Fruit fly (Drosophila melanogaster): Measurements from ENCODE around the gene mRpL11.
A peak's percentile ranks its signal among the peaks of the same experiment; 100 is the strongest.

The mRpL11 gene

DNA sequence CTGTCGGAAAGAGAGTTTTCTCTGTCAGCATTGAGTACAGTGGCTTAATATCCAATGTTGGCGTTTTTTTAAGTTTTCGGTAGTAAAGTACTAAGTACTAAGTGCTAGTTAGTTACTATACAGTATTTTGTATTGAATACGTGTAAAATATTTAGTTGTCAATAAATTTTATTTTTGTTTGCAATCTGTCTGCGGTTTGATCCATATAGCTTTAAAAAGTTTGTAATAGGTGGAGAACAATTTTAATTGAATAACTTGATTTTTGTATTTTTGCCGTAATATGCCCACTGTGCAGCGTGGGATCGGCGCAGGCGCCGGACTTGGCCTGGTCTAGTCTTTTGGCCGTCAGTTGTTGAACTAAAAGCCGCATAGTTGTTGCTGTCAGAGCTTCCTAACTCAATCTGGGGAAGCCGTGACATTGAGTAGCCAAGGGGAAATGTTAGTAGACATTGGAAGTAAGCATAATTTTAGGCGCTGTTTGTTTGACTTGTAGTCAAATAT is 46.8 kb downstream of the mRpL11 start (continued):
- TF ChIP-seq seq (GFP tag; IDR thresholded peaks at IDR 0.05) = peak; percentile 89
- no peak for TF ChIP-seq gce (GFP tag; IDR thresholded peaks at IDR 0.05)
- TF ChIP-seq CG18619 (GFP tag; optimal IDR thresholded peaks at IDR 0.05) = peak; percentile 91
- peak; percentile 97 for TF ChIP-seq CG18599 (GFP tag; optimal IDR thresholded peaks at IDR 0.05)
- peak; percentile 91 for TF ChIP-seq gro (GFP tag; optimal IDR thresholded peaks at IDR 0.05)
- peak; percentile 77; the same call in 2 of the 3 replicates for TF ChIP-seq Mrtf (GFP tag; IDR thresholded peaks at IDR 0.05)
- peak; percentile 68 for TF ChIP-seq ham (GFP tag; IDR thresholded peaks at IDR 0.05)
- peak; percentile 80 for TF ChIP-seq Nf-YB (GFP tag; optimal IDR thresholded peaks at IDR 0.05)
- TF ChIP-seq CG13424 (tag; optimal IDR thresholded peaks at IDR 0.05) = peak; percentile 95
- peak; percentile 96 for TF ChIP-seq CG2678 (tag; optimal IDR thresholded peaks at IDR 0.05)
- TF ChIP-seq CG7839 (tag; optimal IDR thresholded peaks at IDR 0.05) = peak; percentile 93
- TF ChIP-seq MBD-R2 (GFP tag; IDR thresholded peaks at IDR 0.05) = peak; percentile 62
- TF ChIP-seq Sox102F (GFP tag; optimal IDR thresholded peaks at IDR 0.05) = peak; percentile 96
- peak; percentile 42; the same call in 1 of the 3 replicates for TF ChIP-seq HLH4C (GFP tag; IDR thresholded peaks at IDR 0.05; ENCODE audit: partially characterized antibody)
- TF ChIP-seq Sox100B (GFP tag; optimal IDR thresholded peaks at IDR 0.05) = peak; percentile 97
- TF ChIP-seq CG15696 (tag; optimal IDR thresholded peaks at IDR 0.05) = peak; percentile 55
- peak; percentile 84 for TF ChIP-seq kay (GFP tag; optimal IDR thresholded peaks at IDR 0.05)
- TF ChIP-seq Hr78 (GFP tag; optimal IDR thresholded peaks at IDR 0.05) = peak in 1 of 2 experiments; percentile 84
- TF ChIP-seq CG9215 (GFP tag; IDR thresholded peaks at IDR 0.05) = peak; percentile 82
- TF ChIP-seq sug (tag; optimal IDR thresholded peaks at IDR 0.05) = peak; percentile 87
- peak; percentile 23 for TF ChIP-seq MESR4 (GFP tag; optimal IDR thresholded peaks at IDR 0.05)
- TF ChIP-seq CG1233 (GFP tag; optimal IDR thresholded peaks at IDR 0.05) = peak; percentile 89
- TF ChIP-seq otp (GFP tag; IDR thresholded peaks at IDR 0.05) = peak; percentile 40; the same call in 1 of the 3 replicates
- TF ChIP-seq esg (GFP tag; conservative IDR thresholded peaks at IDR 0.05) = peak; percentile 82
- peak; percentile 94 for TF ChIP-seq CG8924 (tag; optimal IDR thresholded peaks at IDR 0.05)
- peak; percentile 64 for TF ChIP-seq mirr (GFP tag; optimal IDR thresholded peaks at IDR 0.05)
- peak; percentile 65; the same call in 2 of the 3 replicates for TF ChIP-seq CG3726 (GFP tag; IDR thresholded peaks at IDR 0.05)
- peak; percentile 84 for TF ChIP-seq CG10654 (GFP tag; optimal IDR thresholded peaks at IDR 0.05)
- no peak for TF ChIP-seq hth (optimal IDR thresholded peaks at IDR 0.05)
- peak; percentile 93 for TF ChIP-seq Asciz (GFP tag; optimal IDR thresholded peaks at IDR 0.05)
- TF ChIP-seq sna (GFP tag; IDR thresholded peaks at IDR 0.05; ENCODE audit: partially characterized antibody) = no peak
- TF ChIP-seq onecut (GFP tag; IDR thresholded peaks at IDR 0.05) = peak; percentile 85
- TF ChIP-seq CG2889 (GFP tag; IDR thresholded peaks at IDR 0.05) = 0 out of 3 replicates have a peak, but pooled peaks have one; percentile 18
- TF ChIP-seq CG17912 (GFP tag; optimal IDR thresholded peaks at IDR 0.05) = peak; percentile 44
- TF ChIP-seq Fer2 (tag; optimal IDR thresholded peaks at IDR 0.05) = peak; percentile 87
- peak; percentile 59 for TF ChIP-seq CG4617 (GFP tag; optimal IDR thresholded peaks at IDR 0.05; ENCODE audit: borderline replicate concordance)
- TF ChIP-seq mam (GFP tag; optimal IDR thresholded peaks at IDR 0.05) = peak; percentile 93
- no peak for TF ChIP-seq dan (GFP tag; IDR thresholded peaks at IDR 0.05)
- TF ChIP-seq ac (GFP tag; optimal IDR thresholded peaks at IDR 0.05) = peak; percentile 14
- TF ChIP-seq Scr (GFP tag; IDR thresholded peaks at IDR 0.05; ENCODE audit: partially characterized antibody) = no peak
- TF ChIP-seq MTF-1 (GFP tag; optimal IDR thresholded peaks at IDR 0.05; ENCODE audit: borderline replicate concordance) = peak; percentile 60
- peak; percentile 92 for TF ChIP-seq scrt (GFP tag; optimal IDR thresholded peaks at IDR 0.05)
- TF ChIP-seq CG10274 (GFP tag; optimal IDR thresholded peaks at IDR 0.05) = peak; percentile 85
- no peak for TF ChIP-seq D (optimal IDR thresholded peaks at IDR 0.05)
- peak; percentile 89 for TF ChIP-seq D (GFP tag; optimal IDR thresholded peaks at IDR 0.05)
- TF ChIP-seq oc (tag; optimal IDR thresholded peaks at IDR 0.05) = peak; percentile 88
- TF ChIP-seq CG1792 (GFP tag; optimal IDR thresholded peaks at IDR 0.05) = peak; percentile 83
- TF ChIP-seq ind (GFP tag; optimal IDR thresholded peaks at IDR 0.05) = peak; percentile 85
- TF ChIP-seq CG3407 (GFP tag; optimal IDR thresholded peaks at IDR 0.05) = peak; percentile 83

Data from whole organism, embryonic.